Worm (Caenorhabditis elegans) whole organism, midembryonic: ENCODE measurements around the gene cyp-44A1.

ENCODE experiments used
- T22C8.4 ChIP-seq: fragments of 200-800 bp; sonication (Bioruptor generic); IDR thresholded peaks from 2 replicates; pipeline ENCODE4 v1.3.6; 2022; ENCODE audit warnings: missing genetic modification characterization, missing compliant biosample characterization
- cog-1 ChIP-seq: sonication (generic microtip); optimal IDR thresholded peaks from 2 replicates; lab custom pipeline; 2016; ENCODE audit warnings: missing genetic modification characterization, missing compliant biosample characterization
- flt-1 ChIP-seq: fragments of 200-800 bp; sonication (Bioruptor generic); IDR thresholded peaks from 2 replicates; pipeline ENCODE4 v1.3.6; 2022; ENCODE audit warnings: missing genetic modification characterization, missing compliant biosample characterization
- klf-2 ChIP-seq: fragments of 200-800 bp; sonication (Bioruptor generic); conservative IDR thresholded peaks from 2 replicates; pipeline ENCODE4 v1.3.6; 2022; ENCODE audit warnings: missing genetic modification reagents, missing genetic modification characterization, missing compliant biosample characterization
- med-1 ChIP-seq: sonication (generic microtip); optimal IDR thresholded peaks from 2 replicates; lab custom pipeline; 2017; ENCODE audit warnings: missing genetic modification characterization, mild to moderate bottlenecking, missing compliant biosample characterization, antibody characterized with exemption, missing genetic modification reagents; ENCODE audit not compliant: insufficient read depth
- ref-1 ChIP-seq: fragments of 200-800 bp; sonication (Bioruptor generic); conservative IDR thresholded peaks from 2 replicates; pipeline ENCODE4 v1.3.6; 2022; ENCODE audit warnings: missing genetic modification reagents, missing genetic modification characterization, missing compliant biosample characterization
- tab-1 ChIP-seq: fragments of 200-800 bp; sonication (Bioruptor generic); IDR thresholded peaks from 2 replicates; pipeline ENCODE4 v1.3.6; 2022; ENCODE audit warnings: missing genetic modification characterization, missing compliant biosample characterization
- ztf-23 ChIP-seq: fragments of 200-800 bp; sonication (Bioruptor generic); IDR thresholded peaks from 2 replicates; pipeline ENCODE4 v1.3.6; 2022; ENCODE audit warnings: missing genetic modification reagents, missing genetic modification characterization, missing compliant biosample characterization
- ztf-29 ChIP-seq: fragments of 200-800 bp; sonication (Bioruptor generic); IDR thresholded peaks from 2 replicates; pipeline ENCODE4 v1.3.6; 2022; ENCODE audit warnings: missing genetic modification reagents, missing genetic modification characterization, missing compliant biosample characterization

DNA sequence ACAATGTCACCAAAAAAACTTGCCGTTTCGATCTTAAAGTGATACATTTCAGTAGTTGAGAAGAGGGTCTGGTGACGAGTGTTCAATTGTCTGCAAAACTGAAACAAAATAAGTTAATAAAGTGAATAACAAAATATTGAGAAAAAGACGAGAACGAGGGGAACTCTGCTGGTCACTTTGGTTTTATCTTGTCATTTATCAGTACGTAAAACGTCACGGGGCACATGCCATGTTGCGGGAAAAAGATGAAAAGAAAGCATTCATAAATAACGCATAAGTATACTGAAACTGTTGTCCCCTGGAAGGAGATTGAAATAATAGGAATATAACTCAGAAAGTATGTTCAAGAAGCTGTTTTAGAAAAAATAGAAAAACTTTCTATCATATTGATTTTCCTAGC, 11.0 kb downstream of the cyp-44A1 start, which contains the start of gene sahd-1:
- no peak for TF ChIP-seq tab-1 (GFP tag; lab: Robert Waterston, UW)
- no peak for TF ChIP-seq flt-1 (GFP tag; lab: Robert Waterston, UW)
- no peak for TF ChIP-seq cog-1 (tag; lab: Kevin White, UChicago)
- TF ChIP-seq klf-2 (GFP tag; lab: Robert Waterston, UW): no peak
- no peak for TF ChIP-seq T22C8.4
- no peak for TF ChIP-seq ztf-23
- TF ChIP-seq ref-1 (GFP tag; lab: Robert Waterston, UW): no peak
- TF ChIP-seq med-1 (GFP tag; lab: Kevin White, UChicago): no peak
- no peak for TF ChIP-seq ztf-29
